Fruit fly (Drosophila melanogaster): ENCODE measurements around the gene ATPsynbetaL.

ATPsynbetaL gene

dm6 chr3L:16136819-16137553, 39.4 kb downstream of the ATPsynbetaL start (continued):
- TF ChIP-seq CG11560 (tag; IDR thresholded peaks at IDR 0.05), result no peak
- 0 out of 4 replicates have a peak, but pooled peaks have one; percentile 48 for TF ChIP-seq chinmo (GFP tag; IDR thresholded peaks at IDR 0.05; ENCODE audit: partially characterized antibody)
- TF ChIP-seq HmgZ (tag; optimal IDR thresholded peaks at IDR 0.05), result no peak
- no peak for TF ChIP-seq gce (GFP tag; IDR thresholded peaks at IDR 0.05)
- TF ChIP-seq Hr39 (optimal IDR thresholded peaks at IDR 0.05), result no peak
- TF ChIP-seq CG7839 (tag; optimal IDR thresholded peaks at IDR 0.05), result no peak
- TF ChIP-seq dati (GFP tag; IDR thresholded peaks at IDR 0.05), result no peak
- TF ChIP-seq phol (tag; optimal IDR thresholded peaks at IDR 0.05), result no peak
- TF ChIP-seq CG7928 (GFP tag; optimal IDR thresholded peaks at IDR 0.05), result no peak
- TF ChIP-seq Ets65A (GFP tag), result peak; percentile 88
- TF ChIP-seq pho (GFP tag; optimal IDR thresholded peaks at IDR 0.05), result no peak
- peak; percentile 23 for TF ChIP-seq lab (GFP tag; optimal IDR thresholded peaks at IDR 0.05)
- TF ChIP-seq kni (GFP tag; optimal IDR thresholded peaks at IDR 0.05), result no peak
- no peak for TF ChIP-seq CG10147 (GFP tag; optimal IDR thresholded peaks at IDR 0.05)
- TF ChIP-seq usp (GFP tag; optimal IDR thresholded peaks at IDR 0.05), result no peak
- no peak for TF ChIP-seq Hr51 (GFP tag; optimal IDR thresholded peaks at IDR 0.05)
- TF ChIP-seq Nf-YC (tag; optimal IDR thresholded peaks at IDR 0.05), result no peak
- TF ChIP-seq CG13894 (tag; optimal IDR thresholded peaks at IDR 0.05), result no peak
- no peak for TF ChIP-seq grau (tag; optimal IDR thresholded peaks at IDR 0.05)
- no peak for TF ChIP-seq CG9437 (GFP tag; optimal IDR thresholded peaks at IDR 0.05)
- TF ChIP-seq CG31224 (GFP tag; IDR thresholded peaks at IDR 0.05), result no peak
- TF ChIP-seq grn (GFP tag; optimal IDR thresholded peaks at IDR 0.05), result peak; percentile 33
- TF ChIP-seq CG14441 (GFP tag; IDR thresholded peaks at IDR 0.05), result 0 out of 2 replicates have a peak, but pooled peaks have one; percentile 9
- no peak for TF ChIP-seq CG18262 (tag; optimal IDR thresholded peaks at IDR 0.05)
- no peak for TF ChIP-seq lola (GFP tag; optimal IDR thresholded peaks at IDR 0.05)
- TF ChIP-seq CG12391 (tag; optimal IDR thresholded peaks at IDR 0.05), result no peak
- no peak for TF ChIP-seq Six4 (GFP tag; optimal IDR thresholded peaks at IDR 0.05)
- TF ChIP-seq CG10267 (tag; optimal IDR thresholded peaks at IDR 0.05), result no peak
- TF ChIP-seq wor (GFP tag; IDR thresholded peaks at IDR 0.05), result no peak
- TF ChIP-seq CG9215 (GFP tag; IDR thresholded peaks at IDR 0.05), result no peak
- no peak for TF ChIP-seq CG4854 (GFP tag; optimal IDR thresholded peaks at IDR 0.05)
- TF ChIP-seq unc-4 (GFP tag; IDR thresholded peaks at IDR 0.05; ENCODE audit: partially characterized antibody), result no peak
- TF ChIP-seq CG10979 (tag; optimal IDR thresholded peaks at IDR 0.05), result no peak
- TF ChIP-seq bbx (GFP tag; IDR thresholded peaks at IDR 0.05; ENCODE audit: partially characterized antibody), result no peak
- TF ChIP-seq CG10366 (GFP tag; IDR thresholded peaks at IDR 0.05), result no peak
- no peak for TF ChIP-seq E2f1 (GFP tag; IDR thresholded peaks at IDR 0.05)
- TF ChIP-seq CG3995 (GFP tag; optimal IDR thresholded peaks at IDR 0.05), result peak; percentile 9
- TF ChIP-seq CG8478 (optimal IDR thresholded peaks at IDR 0.05), result no peak
- TF ChIP-seq caup (GFP tag; optimal IDR thresholded peaks at IDR 0.05; ENCODE audit: severe bottlenecking), result peak; percentile 31
- no peak for TF ChIP-seq Oli (tag; optimal IDR thresholded peaks at IDR 0.05)
- peak; percentile 74 for TF ChIP-seq sug (tag; optimal IDR thresholded peaks at IDR 0.05)
- TF ChIP-seq bsh (GFP tag; optimal IDR thresholded peaks at IDR 0.05), result no peak
- TF ChIP-seq vnd (GFP tag; IDR thresholded peaks at IDR 0.05; ENCODE audit: partially characterized antibody), result no peak
- TF ChIP-seq CG32767 (GFP tag; IDR thresholded peaks at IDR 0.05), result no peak
- TF ChIP-seq nerfin-1 (tag; optimal IDR thresholded peaks at IDR 0.05), result no peak
- TF ChIP-seq wek (GFP tag; optimal IDR thresholded peaks at IDR 0.05), result no peak
- TF ChIP-seq klu (GFP tag; IDR thresholded peaks at IDR 0.05), result no peak
- TF ChIP-seq Rx (GFP tag; IDR thresholded peaks at IDR 0.05), result no peak
- TF ChIP-seq Spps (tag; optimal IDR thresholded peaks at IDR 0.05), result no peak

Data from whole organism, embryonic.